Fruit fly (Drosophila melanogaster) ovary, adult (tissue): ENCODE measurements around the gene CG42523.

Experiments used
- CG17801 ChIP-seq: fragments of 200-800 bp; optimal IDR thresholded peaks from 2 replicates; lab custom pipeline; 2019; ENCODE audit warnings: missing biosample characterization, mild to moderate bottlenecking, missing genetic modification characterization, moderate library complexity; ENCODE audit not compliant: partially characterized antibody

The CG42523 gene

dm6 chr2L:4762595-4762994, at the start of gene CG42523:
CG42523 (plus strand) TSS chr2L:4762895.
- no peak for TF ChIP-seq CG17801 (GFP tag; lab: Kevin White, UChicago)

- no peak for TF ChIP-seq CG17801 (GFP tag; lab: Kevin White, UChicago)
These were observed 36.7 kb upstream of the CG42523 start for dm6 chr2L:4726021-4726420.

- no peak for TF ChIP-seq CG17801 (GFP tag; lab: Kevin White, UChicago)
These were observed 28.3 kb upstream of the CG42523 start, which contains the start of gene CG15631 for dm6 chr2L:4734358-4734757. CG15631 (minus strand) TSS chr2L:4734458.

dm6 chr2L:4793780-4794523, 31.3 kb downstream of the CG42523 start, which contains the start of gene fipi:
fipi (minus strand) TSS chr2L:4794044.
- no peak for TF ChIP-seq CG17801 (GFP tag; lab: Kevin White, UChicago)

- no peak for TF ChIP-seq CG17801 (GFP tag; lab: Kevin White, UChicago)
These were observed 31.8 kb downstream of the CG42523 start, which contains the start of gene CG3294 for dm6 chr2L:4794524-4794804. CG3294 (plus strand) TSS chr2L:4794549.

dm6 chr2L:4797643-4798042, 34.9 kb downstream of the CG42523 start:
- TF ChIP-seq CG17801 (GFP tag; lab: Kevin White, UChicago), result no peak

DNA sequence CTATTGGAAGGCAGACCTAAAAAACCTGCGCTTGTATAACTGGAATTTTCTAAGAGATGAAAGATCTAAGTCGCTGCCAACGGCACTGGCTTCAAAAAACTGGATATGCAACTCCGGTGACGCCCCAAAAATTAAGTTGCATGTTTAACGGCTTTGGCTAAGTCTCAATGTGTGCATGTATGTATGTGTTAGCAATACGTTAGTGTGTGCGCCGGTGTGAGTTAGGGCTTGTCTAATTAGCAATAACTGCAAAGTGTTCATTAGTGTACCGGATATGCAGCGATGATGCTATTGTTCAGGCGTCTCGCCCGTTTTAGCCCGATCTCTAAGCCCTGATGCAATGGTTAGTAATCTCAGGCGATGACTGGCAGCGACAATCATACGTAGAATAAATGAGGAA, 36.2 kb downstream of the CG42523 start:
- TF ChIP-seq CG17801 (GFP tag; lab: Kevin White, UChicago), result no peak

dm6 chr2L:4800033-4800432, 37.3 kb downstream of the CG42523 start:
- no peak for TF ChIP-seq CG17801 (GFP tag; lab: Kevin White, UChicago)

- no peak for TF ChIP-seq CG17801 (GFP tag; lab: Kevin White, UChicago)
These were observed 39.1 kb downstream of the CG42523 start, which contains the start of gene slf for dm6 chr2L:4801705-4802216. slf (minus strand) TSS chr2L:4801923.

- TF ChIP-seq CG17801 (GFP tag; lab: Kevin White, UChicago), result no peak
These were observed 43.4 kb downstream of the CG42523 start for dm6 chr2L:4806109-4806508.

- no peak for TF ChIP-seq CG17801 (GFP tag; lab: Kevin White, UChicago)
These were observed 45.4 kb downstream of the CG42523 start for dm6 chr2L:4807953-4808604.

dm6 chr2L:4810044-4810609, 47.4 kb downstream of the CG42523 start:
- peak; percentile 62 for TF ChIP-seq CG17801 (GFP tag; lab: Kevin White, UChicago)

DNA sequence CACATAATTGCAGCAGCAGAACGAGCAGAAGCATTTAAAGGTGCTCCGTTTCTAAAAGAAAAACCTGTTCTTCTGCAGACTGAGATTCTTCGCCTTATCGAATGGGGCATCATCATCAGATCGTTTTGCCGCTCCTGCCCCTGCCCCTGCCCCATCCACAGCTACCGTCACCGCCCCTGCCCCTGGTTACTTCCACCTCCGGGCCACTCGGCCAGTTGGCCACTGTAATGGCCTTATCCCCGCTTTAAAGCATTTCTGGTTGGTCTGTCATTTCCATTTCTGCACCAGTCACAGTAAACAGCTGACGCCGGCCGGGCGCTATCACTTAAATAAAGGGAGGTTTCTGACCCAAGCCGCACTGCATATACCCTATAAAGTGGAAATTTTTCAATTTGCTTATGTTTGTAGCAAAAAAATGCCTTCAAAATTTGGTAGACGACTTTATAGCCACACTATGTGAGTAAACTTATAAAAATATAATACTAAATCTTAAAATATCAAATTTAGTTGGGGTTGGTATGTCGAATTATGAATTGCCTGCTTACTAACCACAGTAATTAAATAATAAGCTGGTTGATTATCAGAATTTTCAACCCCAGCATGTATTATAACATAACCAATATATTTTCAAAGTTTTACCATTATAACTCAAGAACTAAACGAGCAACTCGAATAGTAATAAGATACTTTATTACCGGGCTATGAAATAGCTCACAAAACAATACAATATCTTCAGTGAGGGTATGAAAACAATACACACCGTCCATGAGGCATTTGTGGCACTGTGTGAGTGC, 48.2 kb downstream of the CG42523 start:
- no peak for TF ChIP-seq CG17801 (GFP tag; lab: Kevin White, UChicago)

dm6 chr2L:4811491-4812058, 48.9 kb downstream of the CG42523 start:
- TF ChIP-seq CG17801 (GFP tag; lab: Kevin White, UChicago), result no peak
